Fruit fly (Drosophila melanogaster): ENCODE data around the gene CG14982.
A peak's percentile ranks its signal among the peaks of the same experiment; 100 is the strongest.

dm6 chr3L:3928205-3928942 is 14.1 kb upstream of the CG14982 start:
- peak; percentile 95 for TF ChIP-seq CG1620 (GFP tag; optimal IDR thresholded peaks at IDR 0.05)
- TF ChIP-seq cnc (optimal IDR thresholded peaks at IDR 0.05), result no peak
- TF ChIP-seq Hr96 (GFP tag; optimal IDR thresholded peaks at IDR 0.05), result peak; percentile 97
- TF ChIP-seq CG14711 (tag; optimal IDR thresholded peaks at IDR 0.05), result peak; percentile 90
- TF ChIP-seq Mnt (GFP tag; optimal IDR thresholded peaks at IDR 0.05), result peak; percentile 87
- TF ChIP-seq bab1 (GFP tag; optimal IDR thresholded peaks at IDR 0.05), result peak; percentile 82
- TF ChIP-seq CG33017 (tag; optimal IDR thresholded peaks at IDR 0.05), result peak; percentile 94
